Worm (Caenorhabditis elegans) whole organism, young adult: ENCODE results near the gene srn-1.
A peak's percentile ranks its signal among the peaks of the same experiment; 100 is the strongest.

Experiments used
- B0019.2 ChIP-seq: fragments of 200-800 bp; sonication (Bioruptor generic); conservative IDR thresholded peaks from 2 replicates; pipeline ENCODE4 v1.3.6; 2022; ENCODE audit warnings: missing genetic modification reagents, missing genetic modification characterization, missing compliant biosample characterization
- C06A6.2 ChIP-seq: fragments of 200-800 bp; sonication (Bioruptor generic); conservative IDR thresholded peaks from 2 replicates; pipeline ENCODE4 v1.3.6; 2022; ENCODE audit warnings: missing genetic modification characterization, missing compliant biosample characterization
- F10E7.11 ChIP-seq: sonication (generic microtip); optimal IDR thresholded peaks from 2 replicates; lab custom pipeline; 2017; ENCODE audit warnings: mild to moderate bottlenecking, missing genetic modification characterization, moderate library complexity, missing compliant biosample characterization
- F22D6.2 ChIP-seq: sonication (generic microtip); optimal IDR thresholded peaks from 2 replicates; lab custom pipeline; 2016; ENCODE audit warnings: mild to moderate bottlenecking, missing genetic modification characterization, missing compliant biosample characterization
- F23B12.7 ChIP-seq: sonication (generic microtip); optimal IDR thresholded peaks from 2 replicates; lab custom pipeline; 2017; ENCODE audit warnings: missing genetic modification characterization, mild to moderate bottlenecking, missing compliant biosample characterization, antibody characterized with exemption, moderate library complexity; ENCODE audit not compliant: insufficient read depth
- F57A8.1 ChIP-seq: fragments of 200-800 bp; sonication (Bioruptor generic); optimal IDR thresholded peaks from 2 replicates; lab custom pipeline; 2018; ENCODE audit warnings: mild to moderate bottlenecking, missing genetic modification characterization, moderate library complexity, missing compliant biosample characterization
- T07F8.4 ChIP-seq: sonication (generic microtip); optimal IDR thresholded peaks from 2 replicates; lab custom pipeline; 2016; ENCODE audit warnings: mild to moderate bottlenecking, missing genetic modification characterization, moderate library complexity, missing compliant biosample characterization
- Y53G8AR.9 ChIP-seq: fragments of 200-800 bp; sonication (Bioruptor generic); conservative IDR thresholded peaks from 2 replicates; pipeline ENCODE4 v1.3.6; 2022; ENCODE audit warnings: missing genetic modification reagents, missing genetic modification characterization, missing compliant biosample characterization
- ZK185.1 ChIP-seq: sonication (generic microtip); optimal IDR thresholded peaks from 2 replicates; lab custom pipeline; 2016; ENCODE audit warnings: mild to moderate bottlenecking, missing genetic modification characterization, missing compliant biosample characterization; ENCODE audit not compliant: poor library complexity, severe bottlenecking
- aptf-2 ChIP-seq: fragments of 200-800 bp; sonication (Bioruptor generic); conservative IDR thresholded peaks from 2 replicates; pipeline ENCODE4 v1.3.6; 2022; ENCODE audit warnings: missing genetic modification reagents, missing genetic modification characterization, missing compliant biosample characterization
- attf-3 ChIP-seq: fragments of 200-800 bp; sonication (Bioruptor generic); conservative IDR thresholded peaks from 2 replicates; pipeline ENCODE4 v1.3.6; 2022; ENCODE audit warnings: missing genetic modification reagents, missing genetic modification characterization, missing compliant biosample characterization
- bed-1 ChIP-seq: fragments of 200-800 bp; sonication (Bioruptor generic); IDR thresholded peaks from 2 replicates; pipeline ENCODE4 v1.3.6; 2022; ENCODE audit warnings: missing genetic modification reagents, missing genetic modification characterization, missing compliant biosample characterization
- cebp-2 ChIP-seq: fragments of 200-800 bp; sonication (Bioruptor generic); IDR thresholded peaks from 2 replicates; pipeline ENCODE4 v1.3.6; 2022; ENCODE audit warnings: missing genetic modification characterization, missing compliant biosample characterization
- ceh-40 ChIP-seq: fragments of 200-800 bp; sonication (Bioruptor generic); IDR thresholded peaks from 2 replicates; pipeline ENCODE4 v1.3.6; 2022; ENCODE audit warnings: missing genetic modification characterization, missing compliant biosample characterization
- die-1 ChIP-seq: sonication (generic microtip); optimal IDR thresholded peaks from 2 replicates; lab custom pipeline; 2016; ENCODE audit warnings: missing genotype, mild to moderate bottlenecking, missing genetic modification characterization, missing compliant biosample characterization
- dox-1 ChIP-seq: fragments of 200-800 bp; sonication (Bioruptor generic); IDR thresholded peaks from 2 replicates; pipeline ENCODE4 v1.3.6; 2022; ENCODE audit warnings: missing genetic modification reagents, missing genetic modification characterization, missing compliant biosample characterization
- dpl-1 ChIP-seq: fragments of 150-350 bp; optimal IDR thresholded peaks from 2 replicates; lab custom pipeline; 2014; ENCODE audit warnings: missing biosample characterization, missing genetic modification reagents, missing genetic modification characterization
- egl-44 ChIP-seq: fragments of 200-800 bp; sonication (Bioruptor generic); IDR thresholded peaks from 2 replicates; pipeline ENCODE4 v1.3.6; 2022; ENCODE audit warnings: missing genetic modification reagents, missing genetic modification characterization, missing compliant biosample characterization
- egrh-3 ChIP-seq: fragments of 200-800 bp; sonication (Bioruptor generic); IDR thresholded peaks from 2 replicates; pipeline ENCODE4 v1.3.6; 2022; ENCODE audit warnings: missing genetic modification reagents, missing genetic modification characterization, missing compliant biosample characterization
- him-1 ChIP-seq: sonication (generic microtip); optimal IDR thresholded peaks from 2 replicates; lab custom pipeline; 2016; ENCODE audit warnings: missing genotype, missing genetic modification reagents, missing genetic modification characterization, missing compliant biosample characterization
- hlh-12 ChIP-seq: sonication (generic microtip); optimal IDR thresholded peaks from 2 replicates; lab custom pipeline; 2016; ENCODE audit warnings: missing genetic modification characterization, missing compliant biosample characterization
- hmg-20 ChIP-seq: fragments of 200-800 bp; sonication (Bioruptor generic); IDR thresholded peaks from 2 replicates; pipeline ENCODE4 v1.3.6; 2022; ENCODE audit warnings: missing genetic modification reagents, missing genetic modification characterization, missing compliant biosample characterization
- hsf-1 ChIP-seq: fragments of 200-800 bp; sonication (Bioruptor generic); IDR thresholded peaks from 2 replicates; pipeline ENCODE4 v1.3.6; 2022; ENCODE audit warnings: missing genetic modification reagents, missing genetic modification characterization, missing compliant biosample characterization
- lin-26 ChIP-seq: fragments of 200-800 bp; sonication (Bioruptor generic); IDR thresholded peaks from 2 replicates; pipeline ENCODE4 v1.3.6; 2022; ENCODE audit warnings: missing genetic modification reagents, missing genetic modification characterization, missing compliant biosample characterization
- lir-1 ChIP-seq: fragments of 200-800 bp; sonication (Bioruptor generic); conservative IDR thresholded peaks from 2 replicates; pipeline ENCODE4 v1.3.6; 2022; ENCODE audit warnings: missing genetic modification reagents, missing genetic modification characterization, missing compliant biosample characterization
- lsl-1 ChIP-seq: fragments of 200-800 bp; sonication (Bioruptor generic); optimal IDR thresholded peaks from 2 replicates; lab custom pipeline; 2018; ENCODE audit warnings: mild to moderate bottlenecking, missing genetic modification characterization, moderate library complexity, missing compliant biosample characterization
- madf-10 ChIP-seq: sonication (generic microtip); optimal IDR thresholded peaks from 2 replicates; lab custom pipeline; 2016; ENCODE audit warnings: mild to moderate bottlenecking, missing genetic modification characterization, missing compliant biosample characterization
- madf-3 ChIP-seq: fragments of 200-800 bp; sonication (Bioruptor generic); IDR thresholded peaks from 2 replicates; pipeline ENCODE4 v1.3.6; 2022; ENCODE audit warnings: missing genetic modification reagents, missing genetic modification characterization, missing compliant biosample characterization
- madf-6 ChIP-seq: fragments of 200-800 bp; sonication (Bioruptor generic); IDR thresholded peaks from 2 replicates; pipeline ENCODE4 v1.3.6; 2022; ENCODE audit warnings: missing genetic modification reagents, missing genetic modification characterization, missing compliant biosample characterization
- madf-8 ChIP-seq: fragments of 200-800 bp; sonication (Bioruptor generic); conservative IDR thresholded peaks from 2 replicates; pipeline ENCODE4 v1.3.6; 2022; ENCODE audit warnings: missing genetic modification reagents, missing genetic modification characterization, missing compliant biosample characterization
- mcd-1 ChIP-seq: fragments of 200-800 bp; sonication (Bioruptor generic); IDR thresholded peaks from 2 replicates; pipeline ENCODE4 v1.3.6; 2022; ENCODE audit warnings: missing genetic modification reagents, missing genetic modification characterization, missing compliant biosample characterization
- mes-4 ChIP-seq: sonication (generic microtip); optimal IDR thresholded peaks from 2 replicates; lab custom pipeline; 2016; ENCODE audit warnings: missing genotype, missing genetic modification characterization, missing compliant biosample characterization
- mxl-1 ChIP-seq: sonication (generic microtip); optimal IDR thresholded peaks from 2 replicates; lab custom pipeline; 2016; ENCODE audit warnings: missing genetic modification characterization, missing compliant biosample characterization
- nfya-2 ChIP-seq: fragments of 200-800 bp; sonication (Bioruptor generic); IDR thresholded peaks from 2 replicates; pipeline ENCODE4 v1.3.6; 2022; ENCODE audit warnings: missing genetic modification reagents, missing genetic modification characterization, missing compliant biosample characterization
- nfyb-1 ChIP-seq: fragments of 200-800 bp; sonication (Bioruptor generic); IDR thresholded peaks from 2 replicates; pipeline ENCODE4 v1.3.6; 2022; ENCODE audit warnings: missing genetic modification reagents, missing genetic modification characterization, missing compliant biosample characterization
- nhr-179 ChIP-seq: sonication (generic microtip); optimal IDR thresholded peaks from 2 replicates; lab custom pipeline; 2016; ENCODE audit warnings: mild to moderate bottlenecking, missing genetic modification characterization, missing compliant biosample characterization
- nhr-90 ChIP-seq: sonication (generic microtip); optimal IDR thresholded peaks from 2 replicates; lab custom pipeline; 2016; ENCODE audit warnings: missing genotype, mild to moderate bottlenecking, missing genetic modification characterization, missing compliant biosample characterization
- pbrm-1 ChIP-seq: fragments of 200-800 bp; sonication (Bioruptor generic); IDR thresholded peaks from 2 replicates; pipeline ENCODE4 v1.3.6; 2022; ENCODE audit warnings: missing genetic modification reagents, missing genetic modification characterization, missing compliant biosample characterization
- rcor-1 ChIP-seq: fragments of 200-800 bp; sonication (Bioruptor generic); IDR thresholded peaks from 2 replicates; pipeline ENCODE4 v1.3.6; 2022; ENCODE audit warnings: missing genetic modification reagents, missing genetic modification characterization, missing compliant biosample characterization
- rec-8 ChIP-seq, 2 experiments: sonication (generic microtip); optimal IDR thresholded peaks; 2 replicates each; lab custom pipeline; 2016; ENCODE audit warnings: mild to moderate bottlenecking in 2 of 2, missing genetic modification characterization in 2 of 2, missing genetic modification reagents in 2 of 2, missing genotype in 2 of 2, missing biosample characterization in 1 of 2, missing compliant biosample characterization in 1 of 2, moderate library complexity in 1 of 2
- sdz-38 ChIP-seq: sonication (generic microtip); optimal IDR thresholded peaks from 2 replicates; lab custom pipeline; 2016; ENCODE audit warnings: missing genotype, missing genetic modification characterization, missing compliant biosample characterization
- sea-2 ChIP-seq: fragments of 200-800 bp; sonication (Bioruptor generic); IDR thresholded peaks from 2 replicates; pipeline ENCODE4 v1.3.6; 2022; ENCODE audit warnings: missing genetic modification characterization, missing compliant biosample characterization
- snpc-3.4 ChIP-seq: sonication (generic microtip); optimal IDR thresholded peaks from 2 replicates; lab custom pipeline; 2017; ENCODE audit warnings: missing genetic modification characterization, mild to moderate bottlenecking, missing compliant biosample characterization, antibody characterized with exemption, moderate library complexity, missing genotype, missing genetic modification reagents
- tbx-9 ChIP-seq: sonication (generic microtip); optimal IDR thresholded peaks from 2 replicates; lab custom pipeline; 2016; ENCODE audit warnings: borderline replicate concordance, missing genetic modification characterization, inconsistent platforms, missing compliant biosample characterization
- unc-130 ChIP-seq: sonication (generic microtip); optimal IDR thresholded peaks from 2 replicates; lab custom pipeline; 2016; ENCODE audit warnings: missing genetic modification reagents, missing genetic modification characterization, missing compliant biosample characterization
- xnd-1 ChIP-seq: sonication (generic microtip); optimal IDR thresholded peaks from 2 replicates; lab custom pipeline; 2016; ENCODE audit warnings: missing genotype, missing genetic modification reagents, missing genetic modification characterization, missing compliant biosample characterization
- ztf-22 ChIP-seq: fragments of 200-800 bp; sonication (Bioruptor generic); optimal IDR thresholded peaks from 2 replicates; lab custom pipeline; 2018; ENCODE audit warnings: mild to moderate bottlenecking, missing genetic modification characterization, moderate library complexity, missing compliant biosample characterization
- ztf-25 ChIP-seq: fragments of 200-800 bp; sonication (Bioruptor generic); IDR thresholded peaks from 2 replicates; pipeline ENCODE4 v1.3.6; 2022; ENCODE audit warnings: missing genetic modification reagents, missing genetic modification characterization, missing compliant biosample characterization
- ztf-26 ChIP-seq: sonication (generic microtip); optimal IDR thresholded peaks from 2 replicates; lab custom pipeline; 2017; ENCODE audit warnings: missing genetic modification characterization, missing compliant biosample characterization

Gene srn-1

DNA sequence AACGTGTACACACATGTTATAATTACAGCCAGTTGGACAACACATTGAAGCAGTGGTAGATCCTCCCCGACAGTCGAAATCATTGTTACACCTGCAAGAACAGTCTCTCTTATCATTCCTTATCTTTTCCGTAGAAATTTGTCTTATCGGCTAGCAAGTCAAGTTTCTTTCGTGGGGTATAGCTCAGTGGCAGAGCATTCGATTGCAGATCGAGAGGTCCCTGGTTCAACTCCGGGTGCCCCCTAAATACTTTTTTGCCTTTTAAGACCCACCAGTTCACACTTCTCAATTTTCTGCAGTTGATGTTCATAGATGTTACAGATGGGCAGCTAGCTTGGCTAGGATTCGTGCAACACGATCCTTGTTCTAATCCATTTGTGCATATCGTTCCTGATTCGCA, 49.0 kb upstream of the srn-1 start (continued):
- TF ChIP-seq mcd-1 (no peak), ZK185.1 (tag; lab: Kevin White, UChicago) (peak; percentile 47), rcor-1 (GFP tag; lab: Robert Waterston, UW) (peak; percentile 51; the same call in 1 of the 2 replicates), F22D6.2 (tag; lab: Kevin White, UChicago) (no peak), lin-26 (GFP tag; lab: Robert Waterston, UW) (peak; percentile 93), mes-4 (peak; percentile 24), hlh-12 (peak; percentile 6), madf-3 (0 out of 2 replicates have a peak, but pooled peaks have one; percentile 50), ztf-22 (GFP tag; lab: Kevin White, UChicago) (peak; percentile 7), mxl-1 (tag; lab: Kevin White, UChicago) (peak; percentile 91), F10E7.11 (tag; lab: Kevin White, UChicago) (no peak), pbrm-1 (GFP tag; lab: Robert Waterston, UW) (peak; percentile 70), unc-130 (GFP tag; lab: Kevin White, UChicago) (peak; percentile 28), nfyb-1 (peak; percentile 64; the same call in 1 of the 2 replicates), Y53G8AR.9 (GFP tag; lab: Robert Waterston, UW) (no peak), hsf-1 (GFP tag; lab: Robert Waterston, UW) (peak; percentile 71), T07F8.4 (peak; percentile 42), lir-1 (GFP tag; lab: Robert Waterston, UW) (no peak), bed-1 (GFP tag; lab: Robert Waterston, UW) (0 out of 2 replicates have a peak, but pooled peaks have one; percentile 45), cebp-2 (peak; percentile 85), F23B12.7 (peak; percentile 45), him-1 (tag; lab: Kevin White, UChicago) (peak; percentile 65), egrh-3 (GFP tag; lab: Robert Waterston, UW) (peak; percentile 34; the same call in 1 of the 2 replicates), C06A6.2 (no peak), lsl-1 (peak; percentile 35), attf-3 (GFP tag; lab: Robert Waterston, UW) (peak; percentile 54), aptf-2 (GFP tag; lab: Robert Waterston, UW) (no peak), egl-44 (GFP tag; lab: Robert Waterston, UW) (peak; percentile 77; the same call in 1 of the 2 replicates), ztf-26 (tag; lab: Kevin White, UChicago) (peak; percentile 45), dox-1 (GFP tag; lab: Robert Waterston, UW) (no peak; the same call in 1 of the 2 replicates), ztf-25 (GFP tag; lab: Robert Waterston, UW) (peak; percentile 67; the same call in 1 of the 2 replicates), sdz-38 (tag; lab: Kevin White, UChicago) (no peak), madf-6 (GFP tag; lab: Robert Waterston, UW) (peak; percentile 66), tbx-9 (tag; lab: Kevin White, UChicago) (no peak), ceh-40 (GFP tag; lab: Robert Waterston, UW) (peak; percentile 91), rec-8 (tag; optimal IDR thresholded peaks at IDR 0.05; lab: Kevin White, UChicago) (peak; percentile 5 to 85), nhr-179 (tag; lab: Kevin White, UChicago) (no peak), hmg-20 (GFP tag; lab: Robert Waterston, UW) (no peak), madf-8 (GFP tag; lab: Robert Waterston, UW) (no peak), sea-2 (0 out of 2 replicates have a peak, but pooled peaks have one; percentile 9), snpc-3.4 (tag; lab: Kevin White, UChicago) (no peak), F57A8.1 (peak; percentile 85), madf-10 (tag; lab: Kevin White, UChicago) (peak; percentile 60), xnd-1 (tag; lab: Kevin White, UChicago) (no peak), B0019.2 (GFP tag; lab: Robert Waterston, UW) (no peak), nfya-2 (GFP tag; lab: Robert Waterston, UW) (no peak), dpl-1 (GFP tag; lab: Kevin White, UChicago) (no peak), die-1 (tag; lab: Kevin White, UChicago) (peak; percentile 86), nhr-90 (peak; percentile 81)
